Worm (Caenorhabditis elegans): ENCODE measurements around the gene M01F1.4.

M01F1.4 gene

DNA sequence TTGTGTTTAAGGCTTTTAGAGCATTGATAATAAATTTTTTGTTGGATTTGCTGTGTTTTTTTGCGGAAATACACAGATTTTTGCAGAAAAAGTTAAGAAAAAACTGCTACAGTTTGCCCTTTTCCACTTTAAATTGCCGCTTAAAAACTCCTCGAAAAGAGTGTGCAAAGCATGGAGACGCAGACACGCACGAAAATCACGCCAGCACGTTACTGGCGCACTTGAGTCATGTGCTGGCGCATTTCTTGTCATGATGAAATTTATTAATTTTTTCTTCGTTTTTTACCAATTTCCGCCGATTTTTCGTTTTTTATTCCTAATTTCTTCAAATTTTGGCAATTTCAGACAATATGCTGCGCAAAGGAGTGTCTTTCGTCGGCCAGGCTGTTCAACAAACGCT, 49.8 kb downstream of the M01F1.4 start, which contains the start of gene C34C12.8 (continued):
- peak; percentile 19 for TF ChIP-seq him-1 (tag; optimal IDR thresholded peaks at IDR 0.05)
- TF ChIP-seq ekl-4 (GFP tag; IDR thresholded peaks at IDR 0.05) = peak; percentile 96
- peak; percentile 99 for TF ChIP-seq ztf-18 (tag; optimal IDR thresholded peaks at IDR 0.05)
- no peak for TF ChIP-seq lag-1 (GFP tag; IDR thresholded peaks at IDR 0.05)
- no peak for TF ChIP-seq F39B2.1 (GFP tag; IDR thresholded peaks at IDR 0.05)
- peak; percentile 99 for TF ChIP-seq Y53G8AR.9 (GFP tag; conservative IDR thresholded peaks at IDR 0.05)
- TF ChIP-seq ceh-27 (GFP tag; optimal IDR thresholded peaks at IDR 0.05) = peak; percentile 75
- peak; percentile 89 for TF ChIP-seq lsl-1 (GFP tag; optimal IDR thresholded peaks at IDR 0.05)
- peak; percentile 74 for TF ChIP-seq tbp1 (GFP tag; optimal IDR thresholded peaks at IDR 0.05)
- peak; percentile 93 for TF ChIP-seq Y56A3A.18 (GFP tag; IDR thresholded peaks at IDR 0.05)
- TF ChIP-seq T26A5.8 (tag; optimal IDR thresholded peaks at IDR 0.05) = no peak
- TF ChIP-seq ama-1 (optimal IDR thresholded peaks at IDR 0.05) = no peak
- peak in 1 of 2 experiments; percentile 51 for TF ChIP-seq ama-1 (GFP tag; optimal IDR thresholded peaks at IDR 0.05)
- peak; percentile 85 for TF ChIP-seq hsf-1 (GFP tag; IDR thresholded peaks at IDR 0.05)
- TF ChIP-seq somi-1 (GFP tag; optimal IDR thresholded peaks at IDR 0.05) = peak; percentile 75
- peak; percentile 69 for TF ChIP-seq hrde-1 (tag; optimal IDR thresholded peaks at IDR 0.05; ENCODE audit: borderline replicate concordance)
- TF ChIP-seq efl-1 (GFP tag; optimal IDR thresholded peaks at IDR 0.05) = peak; percentile 83
- peak; percentile 33 for TF ChIP-seq chd-7 (tag; optimal IDR thresholded peaks at IDR 0.05)
- peak; percentile 47 for TF ChIP-seq nhr-80 (tag; optimal IDR thresholded peaks at IDR 0.05)
- peak; percentile 96 for TF ChIP-seq rcor-1 (GFP tag; IDR thresholded peaks at IDR 0.05)
- TF ChIP-seq Y79H2A.3 (GFP tag; conservative IDR thresholded peaks at IDR 0.05) = no peak
- TF ChIP-seq madf-8 (GFP tag; conservative IDR thresholded peaks at IDR 0.05) = peak; percentile 80
- no peak for TF ChIP-seq lin-26 (GFP tag; IDR thresholded peaks at IDR 0.05)
- peak; percentile 90 for TF ChIP-seq hmg-20 (GFP tag; IDR thresholded peaks at IDR 0.05)
- no peak for TF ChIP-seq mel-28 (tag; optimal IDR thresholded peaks at IDR 0.05; ENCODE audit: borderline replicate concordance)
- TF ChIP-seq F37B4.10 (GFP tag; IDR thresholded peaks at IDR 0.05) = 0 out of 2 replicates have a peak, but pooled peaks have one; percentile 86
- TF ChIP-seq pbrm-1 (GFP tag; IDR thresholded peaks at IDR 0.05) = peak; percentile 96
- peak; percentile 5 for TF ChIP-seq F57C9.4 (tag; optimal IDR thresholded peaks at IDR 0.05)
- TF ChIP-seq die-1 (tag; optimal IDR thresholded peaks at IDR 0.05) = no peak
- TF ChIP-seq ztf-6 (GFP tag; IDR thresholded peaks at IDR 0.05) = no peak
- peak; percentile 94 for TF ChIP-seq snpc-1.3 (tag; optimal IDR thresholded peaks at IDR 0.05; ENCODE audit: insufficient read depth)
- TF ChIP-seq T07F8.4 (tag; optimal IDR thresholded peaks at IDR 0.05) = no peak
- TF ChIP-seq hlh-12 (tag; optimal IDR thresholded peaks at IDR 0.05) = no peak
- TF ChIP-seq attf-6 (GFP tag; IDR thresholded peaks at IDR 0.05) = peak; percentile 72
- no peak for TF ChIP-seq nfya-1 (tag; optimal IDR thresholded peaks at IDR 0.05; ENCODE audit: borderline replicate concordance, insufficient read depth)
- TF ChIP-seq ceh-58 (GFP tag; IDR thresholded peaks at IDR 0.05) = no peak
- TF ChIP-seq lin-54 (GFP tag; optimal IDR thresholded peaks at IDR 0.05) = peak; percentile 99
- TF ChIP-seq let-607 (tag; optimal IDR thresholded peaks at IDR 0.05) = peak; percentile 36 to 77
- TF ChIP-seq ztf-25 (GFP tag; IDR thresholded peaks at IDR 0.05) = no peak
- TF ChIP-seq madf-6 (GFP tag; IDR thresholded peaks at IDR 0.05) = peak; percentile 96
- no peak for TF ChIP-seq F55B11.4 (tag; optimal IDR thresholded peaks at IDR 0.05; ENCODE audit: borderline replicate concordance, insufficient read depth)
- TF ChIP-seq C17E4.6 (GFP tag; IDR thresholded peaks at IDR 0.05) = peak; percentile 89
- TF ChIP-seq lsy-27 (tag; optimal IDR thresholded peaks at IDR 0.05; ENCODE audit: borderline replicate concordance, insufficient read depth) = no peak
- TF ChIP-seq ceh-100 (GFP tag; IDR thresholded peaks at IDR 0.05) = peak; percentile 90
- TF ChIP-seq akir-1 (GFP tag; optimal IDR thresholded peaks at IDR 0.05) = no peak
- peak; percentile 99 for TF ChIP-seq hmg-1.2 (GFP tag; IDR thresholded peaks at IDR 0.05)
- peak in 1 of 2 experiments; percentile 50 for TF ChIP-seq rec-8 (tag; optimal IDR thresholded peaks at IDR 0.05)
- peak; percentile 96 for TF ChIP-seq K11D2.4 (GFP tag; IDR thresholded peaks at IDR 0.05)
